Worm (Caenorhabditis elegans): ENCODE measurements around the gene Y48A6B.8.

The Y48A6B.8 gene

ce11 chrIII:11039250-11039649, 10.0 kb upstream of the Y48A6B.8 start:
- no peak for TF ChIP-seq duxl-1 (tag; optimal IDR thresholded peaks at IDR 0.05; ENCODE audit: poor library complexity)
- no peak for TF ChIP-seq mdt-29 (GFP tag; IDR thresholded peaks at IDR 0.05)
- TF ChIP-seq lin-29 (GFP tag; IDR thresholded peaks at IDR 0.05): no peak
- no peak for TF ChIP-seq ztf-11 (tag; optimal IDR thresholded peaks at IDR 0.05)
- no peak for TF ChIP-seq skn-1 (tag; optimal IDR thresholded peaks at IDR 0.05)
- TF ChIP-seq mep-1 (tag; optimal IDR thresholded peaks at IDR 0.05): peak; percentile 45
- TF ChIP-seq dmd-6 (GFP tag; IDR thresholded peaks at IDR 0.05): peak; percentile 21; the same call in 1 of the 2 replicates
- TF ChIP-seq tra-1 (GFP tag; IDR thresholded peaks at IDR 0.05): no peak
- TF ChIP-seq spr-1 (tag; optimal IDR thresholded peaks at IDR 0.05): no peak
- no peak for TF ChIP-seq lin-13 (GFP tag; optimal IDR thresholded peaks at IDR 0.05)
- peak in 1 of 2 experiments; percentile 71 for TF ChIP-seq lsy-2 (tag; optimal IDR thresholded peaks at IDR 0.05)
- TF ChIP-seq attf-4 (tag; optimal IDR thresholded peaks at IDR 0.05): no peak
- TF ChIP-seq hlh-30 (tag; optimal IDR thresholded peaks at IDR 0.05; ENCODE audit: insufficient read depth): peak; percentile 25
- no peak for TF ChIP-seq zag-1 (tag; optimal IDR thresholded peaks at IDR 0.05)
- no peak for TF ChIP-seq ama-1 (optimal IDR thresholded peaks at IDR 0.05)
- no peak for TF ChIP-seq nhr-237 (tag; optimal IDR thresholded peaks at IDR 0.05)
- no peak for TF ChIP-seq saeg-2 (GFP tag; IDR thresholded peaks at IDR 0.05)
- TF ChIP-seq lir-3 (tag; optimal IDR thresholded peaks at IDR 0.05): no peak
- TF ChIP-seq daf-16 (GFP tag; optimal IDR thresholded peaks at IDR 0.05): no peak
- TF ChIP-seq daf-16 (tag; optimal IDR thresholded peaks at IDR 0.05): no peak
- peak; percentile 99 for TF ChIP-seq aha-1 (tag)
- TF ChIP-seq set-16 (GFP tag; IDR thresholded peaks at IDR 0.05): no peak
- no peak for TF ChIP-seq ctbp-1 (GFP tag; IDR thresholded peaks at IDR 0.05)
- no peak for TF ChIP-seq F26F4.8 (GFP tag; conservative IDR thresholded peaks at IDR 0.05)
- TF ChIP-seq rbr-2 (tag; optimal IDR thresholded peaks at IDR 0.05): peak; percentile 35
- TF ChIP-seq lin-1 (GFP tag; IDR thresholded peaks at IDR 0.05): no peak
- peak; percentile 53 for TF ChIP-seq mes-2 (tag; optimal IDR thresholded peaks at IDR 0.05; ENCODE audit: poor library complexity, severe bottlenecking)
- no peak for TF ChIP-seq nhr-25 (tag; optimal IDR thresholded peaks at IDR 0.05; ENCODE audit: borderline replicate concordance, insufficient read depth)
- peak; percentile 51; the same call in 1 of the 2 replicates for TF ChIP-seq hmg-1.1 (GFP tag; IDR thresholded peaks at IDR 0.05)
- TF ChIP-seq madf-5 (GFP tag; IDR thresholded peaks at IDR 0.05): no peak
- peak; percentile 60 for TF ChIP-seq lin-38 (GFP tag; IDR thresholded peaks at IDR 0.05)
- TF ChIP-seq dve-1 (tag; optimal IDR thresholded peaks at IDR 0.05; ENCODE audit: insufficient read depth): peak; percentile 14
- no peak for TF ChIP-seq fkh-10 (GFP tag; optimal IDR thresholded peaks at IDR 0.05)

ce11 chrIII:11036640-11037039, 7.4 kb upstream of the Y48A6B.8 start, which contains the start of gene spat-2:
spat-2 (plus strand) TSS chrIII:11036940.
- no peak for TF ChIP-seq vab-7 (GFP tag; IDR thresholded peaks at IDR 0.05)
- TF ChIP-seq aha-1 (tag): peak; percentile 24
- 0 out of 2 replicates have a peak, but pooled peaks have one; percentile 6 for TF ChIP-seq D1046.2 (GFP tag; IDR thresholded peaks at IDR 0.05)
- TF ChIP-seq Y48G9A.11 (GFP tag; IDR thresholded peaks at IDR 0.05): no peak
- TF ChIP-seq mxl-3 (GFP tag; optimal IDR thresholded peaks at IDR 0.05): no peak
- no peak for TF ChIP-seq nhr-102 (tag; optimal IDR thresholded peaks at IDR 0.05)

ce11 chrIII:11036132-11036531, 6.9 kb upstream of the Y48A6B.8 start:
- TF ChIP-seq ceh-20 (GFP tag; IDR thresholded peaks at IDR 0.05) (peak; percentile 17; the same call in 1 of the 2 replicates), zag-1 (tag; optimal IDR thresholded peaks at IDR 0.05) (no peak), nhr-42 (GFP tag; IDR thresholded peaks at IDR 0.05) (0 out of 2 replicates have a peak, but pooled peaks have one; percentile 34), aly-2 (tag; optimal IDR thresholded peaks at IDR 0.05) (no peak), php-3 (GFP tag; IDR thresholded peaks at IDR 0.05) (no peak), aha-1 (tag) (peak; percentile 34), F10B5.3 (tag; optimal IDR thresholded peaks at IDR 0.05) (no peak), hif-1 (tag; optimal IDR thresholded peaks at IDR 0.05) (peak in 1 of 2 experiments; percentile 28), F49E8.2 (tag; optimal IDR thresholded peaks at IDR 0.05; ENCODE audit: borderline replicate concordance) (peak; percentile 71), arid-1 (GFP tag; conservative IDR thresholded peaks at IDR 0.05) (peak; percentile 77), F26F4.8 (GFP tag; conservative IDR thresholded peaks at IDR 0.05) (no peak), hlh-11 (tag; optimal IDR thresholded peaks at IDR 0.05) (peak; percentile 44), mep-1 (tag; optimal IDR thresholded peaks at IDR 0.05) (peak; percentile 49), nhr-6 (tag; optimal IDR thresholded peaks at IDR 0.05) (no peak), ceh-62 (tag; optimal IDR thresholded peaks at IDR 0.05) (no peak), daf-12 (tag; optimal IDR thresholded peaks at IDR 0.05) (no peak), lir-3 (tag; optimal IDR thresholded peaks at IDR 0.05) (no peak), attf-4 (tag; optimal IDR thresholded peaks at IDR 0.05) (no peak)
